Worm (Caenorhabditis elegans) whole organism, L3 larva: ENCODE data around the gene sdz-26.
"Not testable (repeated sequence)": the region's sequence is repeated elsewhere in the genome, so short reads cannot be mapped to it uniquely, and the experiment has no call there.

Experiments used
- nfya-1 ChIP-seq: sonication (generic microtip); optimal IDR thresholded peaks from 2 replicates; lab custom pipeline; 2017; ENCODE audit warnings: missing genetic modification characterization, mild to moderate bottlenecking, missing compliant biosample characterization, antibody characterized with exemption, moderate library complexity; ENCODE audit not compliant: insufficient read depth
- unc-39 ChIP-seq: sonication (generic microtip); optimal IDR thresholded peaks from 4 replicates; lab custom pipeline; 2017; ENCODE audit warnings: missing biosample characterization, missing genetic modification characterization
- ztf-4 ChIP-seq: fragments of 150-350 bp; optimal IDR thresholded peaks from 2 replicates; lab custom pipeline; 2014; ENCODE audit warnings: missing biosample characterization, missing genetic modification characterization

ce11 chrII:14344166-14344565 is 37.4 kb upstream of the sdz-26 start, which contains the start of gene ddl-3:
- not testable (repeated sequence) for TF ChIP-seq unc-39, nfya-1, ztf-4 (tag; lab: Kevin White, UChicago)
